Worm (Caenorhabditis elegans) whole organism, dauer: ENCODE measurements around the gene C33D9.6.
"Not testable (repeated sequence)": the region's sequence is repeated elsewhere in the genome, so short reads cannot be mapped to it uniquely, and the experiment has no call there.

Experiments
- unc-62 ChIP-seq: sonication (generic microtip); optimal IDR thresholded peaks from 2 replicates; lab custom pipeline; 2017; ENCODE audit warnings: missing biosample characterization, missing genetic modification reagents, missing genetic modification characterization

The C33D9.6 gene

ce11 chrIV:8794895-8795665, 17.1 kb upstream of the C33D9.6 start:
- TF ChIP-seq unc-62 (GFP tag; lab: Kevin White, UChicago) = no peak

ce11 chrIV:8793223-8793622, 15.3 kb upstream of the C33D9.6 start:
- TF ChIP-seq unc-62 (GFP tag; lab: Kevin White, UChicago) = no peak

- no peak for TF ChIP-seq unc-62 (GFP tag; lab: Kevin White, UChicago)
These were observed 14.9 kb upstream of the C33D9.6 start, which contains the start of gene C33D9.3 for ce11 chrIV:8792808-8793207. Gene C33D9.3, minus strand, starts transcription at chrIV:8792908.

- TF ChIP-seq unc-62 (GFP tag; lab: Kevin White, UChicago) = no peak
These were observed 12.2 kb upstream of the C33D9.6 start, which contains the start of gene sru-35 for ce11 chrIV:8790144-8790543. Gene sru-35, minus strand, starts transcription at chrIV:8790244.

- not testable (repeated sequence) for TF ChIP-seq unc-62 (GFP tag; lab: Kevin White, UChicago)
These were observed 10.1 kb upstream of the C33D9.6 start, which contains the start of gene C33D9.10 for ce11 chrIV:8788048-8788447. Gene C33D9.10, minus strand, starts transcription at chrIV:8788148.

- TF ChIP-seq unc-62 (GFP tag; lab: Kevin White, UChicago) = no peak
These were observed 8.7 kb upstream of the C33D9.6 start, which contains the start of gene C33D9.8 for ce11 chrIV:8786654-8787053. Gene C33D9.8, minus strand, starts transcription at chrIV:8786752.

ce11 chrIV:8784855-8785327, 6.9 kb upstream of the C33D9.6 start, which contains the start of gene C33D9.13:
Gene C33D9.13, minus strand, starts transcription at chrIV:8785277.
- TF ChIP-seq unc-62 (GFP tag; lab: Kevin White, UChicago) = no peak

- no peak for TF ChIP-seq unc-62 (GFP tag; lab: Kevin White, UChicago)
These were observed 4.2 kb upstream of the C33D9.6 start for ce11 chrIV:8782172-8782571.

- TF ChIP-seq unc-62 (GFP tag; lab: Kevin White, UChicago) = no peak
These were observed 5.1 kb downstream of the C33D9.6 start, which contains the start of gene F20C5.6 for ce11 chrIV:8772800-8773256. Gene F20C5.6, minus strand, starts transcription at chrIV:8773206.

- no peak for TF ChIP-seq unc-62 (GFP tag; lab: Kevin White, UChicago)
These were observed 8.4 kb downstream of the C33D9.6 start, which contains the start of gene F20C5.5 for ce11 chrIV:8769539-8769938. Gene F20C5.5, minus strand, starts transcription at chrIV:8769639.

ce11 chrIV:8764567-8764966, 13.4 kb downstream of the C33D9.6 start, which contains the start of gene cdc-50.B:
Gene cdc-50.B, plus strand, starts transcription at chrIV:8764867.
- TF ChIP-seq unc-62 (GFP tag; lab: Kevin White, UChicago) = no peak

- no peak for TF ChIP-seq unc-62 (GFP tag; lab: Kevin White, UChicago)
These were observed 15.5 kb downstream of the C33D9.6 start for ce11 chrIV:8762471-8762870.

- TF ChIP-seq unc-62 (GFP tag; lab: Kevin White, UChicago) = no peak
These were observed 16.0 kb downstream of the C33D9.6 start, which contains the start of the genes F20C5.11 and klp-11 for ce11 chrIV:8761896-8762295. Gene F20C5.11, minus strand, starts transcription at chrIV:8761996. Gene klp-11, minus strand, starts transcription at chrIV:8762066.

ce11 chrIV:8758620-8759019, 19.3 kb downstream of the C33D9.6 start:
- no peak for TF ChIP-seq unc-62 (GFP tag; lab: Kevin White, UChicago)

- no peak for TF ChIP-seq unc-62 (GFP tag; lab: Kevin White, UChicago)
These were observed 20.2 kb downstream of the C33D9.6 start for ce11 chrIV:8757729-8758128.

ce11 chrIV:8754727-8755126, 23.2 kb downstream of the C33D9.6 start, which contains the start of gene elli-1:
Gene elli-1, minus strand, starts transcription at chrIV:8754827.
- no peak for TF ChIP-seq unc-62 (GFP tag; lab: Kevin White, UChicago)
